Worm (Caenorhabditis elegans) whole organism, late embryonic: ENCODE data around the gene pqn-87.

Experiments used
- C38D4.7 ChIP-seq: fragments of 200-800 bp; sonication (Bioruptor generic); optimal IDR thresholded peaks from 2 replicates; lab custom pipeline; 2018; ENCODE audit warnings: mild to moderate bottlenecking, missing genetic modification characterization, moderate library complexity, missing compliant biosample characterization
- F13H6.1 ChIP-seq: sonication (generic microtip); optimal IDR thresholded peaks from 2 replicates; lab custom pipeline; 2016; ENCODE audit warnings: missing genetic modification characterization, missing compliant biosample characterization
- K02D7.2 ChIP-seq: sonication (generic microtip); optimal IDR thresholded peaks from 2 replicates; lab custom pipeline; 2017; ENCODE audit warnings: mild to moderate bottlenecking, missing genetic modification characterization, missing compliant biosample characterization
- K09A11.1 ChIP-seq: sonication (generic microtip); optimal IDR thresholded peaks from 2 replicates; lab custom pipeline; 2017; ENCODE audit warnings: antibody characterized with exemption, mild to moderate bottlenecking, missing genetic modification characterization, missing compliant biosample characterization; ENCODE audit not compliant: insufficient read depth
- T23F11.4 ChIP-seq: fragments of 200-800 bp; sonication (Bioruptor generic); optimal IDR thresholded peaks from 2 replicates; lab custom pipeline; 2018; ENCODE audit warnings: mild to moderate bottlenecking, missing genetic modification characterization, missing compliant biosample characterization
- ceh-14 ChIP-seq: sonication (generic microtip); optimal IDR thresholded peaks from 2 replicates; lab custom pipeline; 2016; ENCODE audit warnings: missing genotype, missing genetic modification characterization, missing compliant biosample characterization
- ceh-18 ChIP-seq: sonication (generic microtip); optimal IDR thresholded peaks from 2 replicates; lab custom pipeline; 2016; ENCODE audit warnings: missing genetic modification characterization, missing compliant biosample characterization
- ceh-19 ChIP-seq: fragments of 200-800 bp; sonication (Bioruptor generic); optimal IDR thresholded peaks from 2 replicates; lab custom pipeline; 2018; ENCODE audit warnings: mild to moderate bottlenecking, missing genetic modification characterization, missing compliant biosample characterization
- ceh-2 ChIP-seq: sonication (generic microtip); optimal IDR thresholded peaks from 2 replicates; lab custom pipeline; 2016; ENCODE audit warnings: missing genotype, missing genetic modification characterization, missing compliant biosample characterization
- ceh-31 ChIP-seq: sonication (generic microtip); optimal IDR thresholded peaks from 2 replicates; lab custom pipeline; 2016; ENCODE audit warnings: missing genetic modification characterization, missing compliant biosample characterization
- ceh-34 ChIP-seq: sonication (generic microtip); optimal IDR thresholded peaks from 2 replicates; lab custom pipeline; 2016; ENCODE audit warnings: mild to moderate bottlenecking, missing genetic modification characterization, missing compliant biosample characterization
- ceh-45 ChIP-seq: fragments of 200-800 bp; sonication (Bioruptor generic); IDR thresholded peaks from 2 replicates; pipeline ENCODE4 v1.3.6; 2022; ENCODE audit warnings: missing genetic modification reagents, missing genetic modification characterization, missing compliant biosample characterization
- ceh-48 ChIP-seq: sonication (generic microtip); optimal IDR thresholded peaks from 2 replicates; lab custom pipeline; 2016; ENCODE audit warnings: missing genetic modification characterization, inconsistent platforms, missing compliant biosample characterization
- ceh-9 ChIP-seq: sonication (generic microtip); optimal IDR thresholded peaks from 2 replicates; lab custom pipeline; 2016; ENCODE audit warnings: mild to moderate bottlenecking, missing genetic modification characterization, inconsistent platforms, missing compliant biosample characterization
- dmd-4 ChIP-seq: sonication (generic microtip); optimal IDR thresholded peaks from 2 replicates; lab custom pipeline; 2016; ENCODE audit warnings: borderline replicate concordance, missing genetic modification characterization, missing compliant biosample characterization
- elt-4 ChIP-seq: sonication (generic microtip); optimal IDR thresholded peaks from 2 replicates; lab custom pipeline; 2016; ENCODE audit warnings: missing genetic modification characterization, missing compliant biosample characterization
- fkh-10 ChIP-seq: fragments of 150-350 bp; optimal IDR thresholded peaks from 2 replicates; lab custom pipeline; 2014; ENCODE audit warnings: missing biosample characterization, missing genetic modification reagents, missing genetic modification characterization
- fkh-6 ChIP-seq: sonication (generic microtip); optimal IDR thresholded peaks from 2 replicates; lab custom pipeline; 2016; ENCODE audit warnings: missing genetic modification characterization, missing compliant biosample characterization
- gmeb-2 ChIP-seq: sonication (generic microtip); optimal IDR thresholded peaks from 2 replicates; lab custom pipeline; 2016; ENCODE audit warnings: missing genetic modification characterization, inconsistent platforms, missing compliant biosample characterization
- hlh-13 ChIP-seq: fragments of 200-800 bp; sonication (Bioruptor generic); optimal IDR thresholded peaks from 2 replicates; lab custom pipeline; 2018; ENCODE audit warnings: mild to moderate bottlenecking, missing genetic modification characterization, missing compliant biosample characterization
- hlh-30 ChIP-seq: sonication (generic microtip); optimal IDR thresholded peaks from 2 replicates; lab custom pipeline; 2017; ENCODE audit warnings: antibody characterized with exemption, missing genetic modification characterization, missing compliant biosample characterization; ENCODE audit not compliant: insufficient read depth
- hlh-6 ChIP-seq: sonication (generic microtip); optimal IDR thresholded peaks from 2 replicates; lab custom pipeline; 2016; ENCODE audit warnings: missing genotype, missing genetic modification characterization, missing compliant biosample characterization
- lim-6 ChIP-seq: sonication (generic microtip); optimal IDR thresholded peaks from 2 replicates; lab custom pipeline; 2016; ENCODE audit warnings: missing genetic modification characterization, missing compliant biosample characterization
- nhr-11 ChIP-seq: fragments of 150-350 bp; optimal IDR thresholded peaks from 2 replicates; lab custom pipeline; 2014; ENCODE audit warnings: missing biosample characterization, missing genetic modification characterization
- npax-4 ChIP-seq: sonication (generic microtip); optimal IDR thresholded peaks from 2 replicates; lab custom pipeline; 2016; ENCODE audit warnings: missing genetic modification characterization, missing compliant biosample characterization
- odd-2 ChIP-seq: sonication (generic microtip); optimal IDR thresholded peaks from 2 replicates; lab custom pipeline; 2017; ENCODE audit warnings: antibody characterized with exemption, mild to moderate bottlenecking, missing genetic modification characterization, missing compliant biosample characterization
- pag-3 ChIP-seq: sonication (generic microtip); optimal IDR thresholded peaks from 2 replicates; lab custom pipeline; 2016; ENCODE audit warnings: missing compliant biosample characterization, missing genetic modification characterization, borderline replicate concordance
- pha-2 ChIP-seq: sonication (generic microtip); optimal IDR thresholded peaks from 2 replicates; lab custom pipeline; 2017; ENCODE audit warnings: mild to moderate bottlenecking, missing genetic modification characterization, missing compliant biosample characterization
- pha-4 ChIP-seq: fragments of 150-350 bp; optimal IDR thresholded peaks from 2 replicates; lab custom pipeline; 2018; ENCODE audit warnings: missing biosample characterization, missing genetic modification reagents, missing genetic modification characterization
- pros-1 ChIP-seq: fragments of 150-350 bp; optimal IDR thresholded peaks from 2 replicates; lab custom pipeline; 2014; ENCODE audit warnings: missing biosample characterization, missing genetic modification reagents, missing genetic modification characterization
- ref-2 ChIP-seq: sonication (generic microtip); optimal IDR thresholded peaks from 2 replicates; lab custom pipeline; 2016; ENCODE audit warnings: missing genetic modification characterization, missing compliant biosample characterization
- rnt-1 ChIP-seq: sonication (generic microtip); optimal IDR thresholded peaks from 2 replicates; lab custom pipeline; 2016; ENCODE audit warnings: missing genetic modification characterization, missing compliant biosample characterization
- sdc-2 ChIP-seq: sonication (generic microtip); optimal IDR thresholded peaks from 2 replicates; lab custom pipeline; 2016; ENCODE audit warnings: missing genotype, missing genetic modification characterization, missing compliant biosample characterization
- sox-4 ChIP-seq: sonication (generic microtip); optimal IDR thresholded peaks from 2 replicates; lab custom pipeline; 2017; ENCODE audit warnings: mild to moderate bottlenecking, missing genetic modification characterization, inconsistent platforms, missing compliant biosample characterization
- tbx-2 ChIP-seq: sonication (generic microtip); optimal IDR thresholded peaks from 2 replicates; lab custom pipeline; 2016; ENCODE audit warnings: missing genetic modification characterization, missing compliant biosample characterization
- unc-3 ChIP-seq, 2 experiments: fragments of 200-800 bp in 1 of 2; sonication (Bioruptor generic) in 1 of 2; sonication (generic microtip) in 1 of 2; conservative IDR thresholded peaks in 1 of 2; optimal IDR thresholded peaks in 1 of 2; 2 replicates each; pipeline versions ENCODE4 v1.3.6 to Lab custom; 2016 to 2022; ENCODE audit warnings: missing compliant biosample characterization in 2 of 2, missing genetic modification characterization in 2 of 2, missing genetic modification reagents in 1 of 2
- unc-55 ChIP-seq: sonication (generic microtip); optimal IDR thresholded peaks from 2 replicates; lab custom pipeline; 2017; ENCODE audit warnings: missing biosample characterization, missing genetic modification reagents, missing genetic modification characterization
- unc-86 ChIP-seq: sonication (generic microtip); optimal IDR thresholded peaks from 2 replicates; lab custom pipeline; 2016; ENCODE audit warnings: missing genetic modification characterization, missing compliant biosample characterization
- zip-5 ChIP-seq: sonication (generic microtip); optimal IDR thresholded peaks from 2 replicates; lab custom pipeline; 2016; ENCODE audit warnings: missing genetic modification characterization, missing compliant biosample characterization
- ztf-16 ChIP-seq: sonication (generic microtip); optimal IDR thresholded peaks from 2 replicates; lab custom pipeline; 2017; ENCODE audit warnings: missing genetic modification characterization, missing compliant biosample characterization

Gene pqn-87

DNA sequence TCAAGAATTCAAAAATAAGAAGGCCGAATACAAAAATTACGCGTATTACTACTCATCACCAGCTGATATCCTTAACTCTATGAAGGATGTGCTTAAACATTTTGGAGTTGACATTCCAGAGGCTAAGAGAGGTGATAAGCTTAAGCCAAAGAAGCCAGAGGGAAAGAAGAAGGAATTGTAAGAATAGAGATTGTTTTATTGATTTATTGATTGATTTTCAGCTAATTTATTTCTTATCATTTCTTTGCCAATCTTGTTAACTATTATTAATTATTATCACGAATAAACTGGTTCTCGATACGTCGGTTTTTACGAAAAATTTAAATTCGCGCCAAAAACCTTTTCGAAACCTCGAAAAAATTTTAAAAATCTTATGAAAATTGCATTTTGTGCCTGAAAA is 16.9 kb upstream of the pqn-87 start:
- TF ChIP-seq ztf-16 (tag; lab: Kevin White, UChicago): no peak
- TF ChIP-seq ceh-14: no peak
- no peak for TF ChIP-seq sox-4 (tag; lab: Kevin White, UChicago)
- TF ChIP-seq, all 69 proteins: peak for 0

DNA sequence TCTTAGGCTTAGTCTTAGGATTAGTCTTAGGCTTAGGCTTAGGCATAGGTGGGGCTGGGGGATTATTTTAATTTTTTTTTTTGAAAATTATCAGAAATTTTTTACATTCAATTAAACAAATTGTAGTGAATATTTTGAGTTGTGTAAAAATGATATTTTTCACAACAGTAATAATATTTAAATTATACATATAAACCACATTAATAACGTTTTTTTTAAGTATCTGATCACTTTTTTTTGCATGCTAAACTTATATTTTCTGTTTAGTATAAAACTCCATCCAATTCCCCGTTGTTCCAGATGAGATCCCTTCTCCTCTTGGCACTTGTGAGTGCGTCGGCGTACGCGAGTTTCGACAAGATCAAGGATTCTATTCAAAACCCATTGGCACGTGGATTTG is 15.2 kb upstream of the pqn-87 start, which contains the start of gene txdc-12.1:
Gene txdc-12.1, plus strand, starts transcription at position 301 of the 400 bp plus-strand sequence.
- TF ChIP-seq T23F11.4 (GFP tag; lab: Kevin White, UChicago): no peak
- TF ChIP-seq rnt-1 (tag; lab: Kevin White, UChicago): no peak
- TF ChIP-seq ceh-45: no peak
- no peak for TF ChIP-seq ceh-18 (tag; lab: Kevin White, UChicago)
- TF ChIP-seq lim-6 (tag; lab: Kevin White, UChicago): no peak
- no peak for TF ChIP-seq hlh-30 (tag; lab: Kevin White, UChicago)
- TF ChIP-seq ceh-2: no peak
- TF ChIP-seq gmeb-2: no peak
- TF ChIP-seq F13H6.1 (tag; lab: Kevin White, UChicago): no peak
- no peak for TF ChIP-seq zip-5
- TF ChIP-seq ceh-19 (GFP tag; lab: Kevin White, UChicago): no peak
- TF ChIP-seq ceh-31 (tag; lab: Kevin White, UChicago): no peak
- no peak for TF ChIP-seq K09A11.1
- no peak for TF ChIP-seq ceh-48 (tag; lab: Kevin White, UChicago)
- no peak for TF ChIP-seq pha-4 (tag; lab: Kevin White, UChicago)
- TF ChIP-seq pag-3 (tag; lab: Kevin White, UChicago): no peak
- no peak for TF ChIP-seq sdc-2 (tag; lab: Kevin White, UChicago)
- TF ChIP-seq pha-2: no peak

DNA sequence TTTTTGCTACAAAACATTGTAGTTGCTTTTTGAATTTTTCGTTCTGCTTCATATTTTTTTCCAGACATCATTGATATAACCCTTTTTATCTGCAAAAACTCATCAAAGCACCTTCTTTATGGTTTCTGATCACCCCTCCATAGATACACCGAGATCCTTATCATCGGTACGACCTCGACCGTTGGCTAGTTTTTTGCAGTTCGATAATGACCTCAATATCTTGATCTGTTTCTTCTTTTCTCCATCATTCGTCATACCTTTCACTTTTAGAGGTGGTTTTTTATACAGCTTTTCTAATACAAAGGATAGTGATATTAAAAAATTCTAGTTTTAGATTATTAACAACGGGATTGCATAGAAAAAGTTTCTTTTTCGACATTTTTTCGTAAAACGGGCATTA is 14.6 kb upstream of the pqn-87 start:
- TF ChIP-seq npax-4 (tag; lab: Kevin White, UChicago) (no peak), ceh-9 (tag; lab: Kevin White, UChicago) (no peak), sox-4 (tag; lab: Kevin White, UChicago) (no peak), unc-55 (GFP tag; lab: Kevin White, UChicago) (no peak), unc-3 (GFP tag; conservative IDR thresholded peaks at IDR 0.05; lab: Robert Waterston, UW) (no peak), unc-3 (tag; optimal IDR thresholded peaks at IDR 0.05; lab: Kevin White, UChicago) (no peak), tbx-2 (tag; lab: Kevin White, UChicago) (no peak), fkh-6 (tag; lab: Kevin White, UChicago) (no peak), nhr-11 (tag; lab: Kevin White, UChicago) (no peak), C38D4.7 (no peak)

DNA sequence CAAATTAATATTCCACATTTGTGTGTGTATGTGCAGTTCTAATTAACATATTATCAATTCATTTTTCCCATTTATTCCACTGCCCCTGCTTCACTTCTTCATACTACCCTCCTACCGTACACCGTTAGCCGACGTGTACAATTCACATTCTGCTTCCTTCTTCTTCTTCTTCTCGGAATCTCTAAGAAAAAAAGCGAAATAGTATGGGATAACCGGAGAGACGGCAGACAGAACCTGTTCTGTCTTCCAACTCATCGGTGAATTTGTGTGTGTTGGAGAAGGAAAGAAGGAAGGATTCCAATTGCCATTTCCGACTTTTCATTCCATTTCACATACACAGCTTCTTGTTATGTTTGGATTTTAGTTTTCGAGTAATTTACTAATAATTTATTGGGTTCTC is 12.7 kb upstream of the pqn-87 start:
- TF ChIP-seq unc-86 (tag; lab: Kevin White, UChicago) (no peak), K09A11.1 (no peak), hlh-13 (GFP tag; lab: Kevin White, UChicago) (no peak), T23F11.4 (GFP tag; lab: Kevin White, UChicago) (no peak)

DNA sequence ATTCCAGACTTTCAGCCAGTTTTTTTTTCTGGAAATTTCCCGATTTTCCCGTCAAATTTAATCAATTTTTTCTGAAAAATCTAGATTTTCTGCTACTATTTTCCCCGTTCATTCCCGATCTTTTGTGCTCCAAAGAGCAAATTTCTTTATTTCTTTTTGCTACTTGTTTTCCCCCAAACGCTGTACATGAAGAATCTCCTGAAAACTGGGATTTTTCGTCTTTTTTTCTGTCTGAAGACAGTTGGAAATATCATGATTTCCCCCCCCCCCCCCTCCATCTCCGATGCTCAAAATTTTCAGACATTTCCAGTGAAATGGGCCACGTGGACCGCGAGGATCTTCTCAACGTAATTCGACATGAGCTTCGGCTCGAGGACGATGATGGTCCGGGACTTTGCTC is 3.1 kb upstream of the pqn-87 start, which contains the start of gene sinh-1:
Gene sinh-1, plus strand, starts transcription at position 301 of the 400 bp plus-strand sequence.
- TF ChIP-seq ceh-2 (no peak), ceh-19 (GFP tag; lab: Kevin White, UChicago) (no peak), ref-2 (no peak), elt-4 (no peak), pros-1 (tag; lab: Kevin White, UChicago) (no peak), ceh-48 (tag; lab: Kevin White, UChicago) (no peak), ceh-31 (tag; lab: Kevin White, UChicago) (no peak), K02D7.2 (no peak), hlh-6 (no peak), npax-4 (tag; lab: Kevin White, UChicago) (no peak), pha-4 (tag; lab: Kevin White, UChicago) (no peak), fkh-10 (GFP tag; lab: Kevin White, UChicago) (no peak), dmd-4 (no peak), ceh-34 (tag; lab: Kevin White, UChicago) (no peak), odd-2 (no peak)
